Fruit fly (Drosophila melanogaster): ENCODE measurements around the gene MED11.

Gene MED11

DNA sequence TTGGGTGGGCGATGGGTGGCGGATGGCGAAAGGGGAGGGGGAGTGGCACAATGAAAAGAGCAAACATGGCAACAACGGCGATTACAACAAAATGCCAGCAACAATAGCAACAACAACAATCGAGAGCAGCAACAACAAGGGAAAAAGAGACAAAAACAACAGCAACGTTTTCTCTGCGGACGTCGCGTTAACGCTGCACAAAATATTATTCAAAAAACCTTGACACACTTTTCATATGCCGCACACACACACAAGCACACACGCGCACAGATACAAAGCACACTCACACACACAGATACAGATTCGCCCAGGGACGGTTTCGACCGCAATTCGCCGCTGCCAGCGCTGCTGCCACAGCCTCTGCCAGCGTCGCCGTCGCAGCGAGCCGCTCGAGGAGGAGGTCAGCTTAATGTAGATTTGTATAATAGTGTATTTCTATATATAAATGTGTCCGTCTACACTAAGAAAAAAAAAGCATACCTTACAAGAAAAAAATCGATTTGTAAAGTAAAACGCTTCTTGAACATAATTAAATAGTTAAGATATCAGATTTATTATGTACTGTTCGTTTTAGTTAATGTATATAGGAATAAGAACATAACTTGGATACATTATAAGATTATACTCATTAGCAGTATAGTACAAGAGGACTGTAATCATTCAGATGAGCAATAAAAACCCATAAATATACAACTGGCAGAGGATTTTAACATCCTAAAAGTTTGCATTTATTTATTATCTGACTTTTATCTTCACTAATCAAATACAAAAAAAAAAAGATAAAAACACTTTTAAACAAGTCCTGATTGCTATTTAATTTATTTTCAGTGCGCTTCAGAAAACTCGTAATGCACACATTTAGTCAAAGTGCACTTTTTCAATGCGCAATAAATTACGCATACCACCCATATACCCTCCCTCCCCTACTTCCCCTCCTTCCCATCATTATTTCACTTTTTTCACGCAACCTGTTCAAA is 36.3 kb downstream of the MED11 start (continued):
- TF ChIP-seq Med (GFP tag) (peak; percentile 6), CG6689 (GFP tag; IDR thresholded peaks at IDR 0.05) (peak; percentile 66; the same call in 1 of the 2 replicates), CG7963 (GFP tag; IDR thresholded peaks at IDR 0.05; ENCODE audit: partially characterized antibody) (no peak), bcd (GFP tag; optimal IDR thresholded peaks at IDR 0.05) (peak; percentile 40), CG4328 (GFP tag; optimal IDR thresholded peaks at IDR 0.05) (no peak), CG12071 (GFP tag; optimal IDR thresholded peaks at IDR 0.05) (no peak), Vsx1 (GFP tag; optimal IDR thresholded peaks at IDR 0.05) (no peak), da (GFP tag; optimal IDR thresholded peaks at IDR 0.05) (no peak), BEAF-32 (GFP tag; optimal IDR thresholded peaks at IDR 0.05) (no peak), ase (GFP tag; IDR thresholded peaks at IDR 0.05) (peak; percentile 41; the same call in 1 of the 3 replicates), CG33557 (GFP tag; optimal IDR thresholded peaks at IDR 0.05) (no peak), croc (GFP tag; conservative IDR thresholded peaks at IDR 0.05) (no peak), sens (GFP tag) (peak; percentile 86), CG1792 (GFP tag; optimal IDR thresholded peaks at IDR 0.05) (no peak), CG11696 (GFP tag; IDR thresholded peaks at IDR 0.05) (no peak; the same call in 1 of the 2 replicates), CG9609 (GFP tag; optimal IDR thresholded peaks at IDR 0.05) (no peak), CG8944 (GFP tag; optimal IDR thresholded peaks at IDR 0.05) (peak; percentile 2), Stat92E (GFP tag; optimal IDR thresholded peaks at IDR 0.05) (no peak), CG11085 (GFP tag; IDR thresholded peaks at IDR 0.05) (no peak), unc-4 (GFP tag; IDR thresholded peaks at IDR 0.05; ENCODE audit: partially characterized antibody) (no peak), CG18011 (GFP tag; optimal IDR thresholded peaks at IDR 0.05) (no peak), C15 (GFP tag; IDR thresholded peaks at IDR 0.05) (no peak), CG32532 (GFP tag; IDR thresholded peaks at IDR 0.05) (no peak), NC2α (GFP tag; optimal IDR thresholded peaks at IDR 0.05) (no peak), nerfin-2 (GFP tag; IDR thresholded peaks at IDR 0.05; ENCODE audit: partially characterized antibody) (no peak), Deaf1 (tag; optimal IDR thresholded peaks at IDR 0.05) (peak; percentile 47), CG18476 (GFP tag; optimal IDR thresholded peaks at IDR 0.05) (no peak), CG16813 (GFP tag; IDR thresholded peaks at IDR 0.05; ENCODE audit: partially characterized antibody) (no peak), tap (tag; optimal IDR thresholded peaks at IDR 0.05) (peak; percentile 42), Side (GFP tag; optimal IDR thresholded peaks at IDR 0.05) (no peak), CG17829 (tag; optimal IDR thresholded peaks at IDR 0.05) (peak; percentile 6), fu2 (GFP tag; optimal IDR thresholded peaks at IDR 0.05) (no peak), CG6765 (GFP tag; optimal IDR thresholded peaks at IDR 0.05) (peak; percentile 54), schlank (tag; optimal IDR thresholded peaks at IDR 0.05) (no peak), CG17361 (GFP tag; IDR thresholded peaks at IDR 0.05) (peak; percentile 79), Ssrp (tag; optimal IDR thresholded peaks at IDR 0.05) (peak; percentile 43), Hmx (GFP tag; optimal IDR thresholded peaks at IDR 0.05) (no peak), HLH3B (GFP tag; IDR thresholded peaks at IDR 0.05) (peak; percentile 61; the same call in 1 of the 2 replicates), CG2199 (GFP tag; IDR thresholded peaks at IDR 0.05) (no peak), disco-r (GFP tag; optimal IDR thresholded peaks at IDR 0.05) (no peak), oc (tag; optimal IDR thresholded peaks at IDR 0.05) (no peak), Elba2 (GFP tag; optimal IDR thresholded peaks at IDR 0.05) (no peak), CG7786 (GFP tag; optimal IDR thresholded peaks at IDR 0.05) (no peak), zfh2 (GFP tag; optimal IDR thresholded peaks at IDR 0.05) (no peak), Sry-δ (GFP tag; optimal IDR thresholded peaks at IDR 0.05) (no peak), sd (tag; optimal IDR thresholded peaks at IDR 0.05) (no peak), ATbp (GFP tag; optimal IDR thresholded peaks at IDR 0.05) (peak; percentile 42), CG2875 (GFP tag; optimal IDR thresholded peaks at IDR 0.05) (no peak)
